Worm (Caenorhabditis elegans) whole organism, L4 larva: ENCODE data around the gene B0416.4.
A peak's percentile ranks its signal among the peaks of the same experiment; 100 is the strongest.

Experiments
- F10B5.3 ChIP-seq: sonication (generic microtip); optimal IDR thresholded peaks from 2 replicates; lab custom pipeline; 2016; ENCODE audit warnings: mild to moderate bottlenecking, missing genetic modification characterization, missing compliant biosample characterization
- Y105C5A.15 ChIP-seq: fragments of 200-800 bp; sonication (Bioruptor generic); IDR thresholded peaks from 2 replicates; pipeline ENCODE4 v1.3.6; 2022; ENCODE audit warnings: missing genetic modification characterization, missing compliant biosample characterization
- Y75B8A.6 ChIP-seq: fragments of 200-800 bp; sonication (Bioruptor generic); IDR thresholded peaks from 2 replicates; pipeline ENCODE4 v1.3.6; 2022; ENCODE audit warnings: missing genetic modification reagents, missing genetic modification characterization, missing compliant biosample characterization
- aha-1 ChIP-seq: fragments of 150-350 bp; peaks from one replicate; lab custom pipeline; 2014; ENCODE audit warnings: missing biosample characterization, missing genetic modification characterization
- ceh-32 ChIP-seq: sonication (generic microtip); optimal IDR thresholded peaks from 2 replicates; lab custom pipeline; 2016; ENCODE audit warnings: mild to moderate bottlenecking, missing genetic modification characterization, missing compliant biosample characterization; ENCODE audit not compliant: poor library complexity
- daf-19 ChIP-seq: fragments of 200-800 bp; sonication (Bioruptor generic); conservative IDR thresholded peaks from 2 replicates; pipeline ENCODE4 v1.3.6; 2022; ENCODE audit warnings: missing genetic modification characterization, missing compliant biosample characterization
- dpl-1 ChIP-seq: fragments of 150-350 bp; optimal IDR thresholded peaks from 2 replicates; lab custom pipeline; 2014; ENCODE audit warnings: missing biosample characterization, missing genetic modification reagents, missing genetic modification characterization
- dve-1 ChIP-seq: sonication (generic microtip); optimal IDR thresholded peaks from 2 replicates; lab custom pipeline; 2017; ENCODE audit warnings: antibody characterized with exemption, mild to moderate bottlenecking, missing genetic modification characterization, missing compliant biosample characterization; ENCODE audit not compliant: insufficient read depth
- egl-43 ChIP-seq: fragments of 200-800 bp; sonication (Bioruptor generic); IDR thresholded peaks from 2 replicates; pipeline ENCODE4 v1.3.6; 2022; ENCODE audit warnings: missing genetic modification reagents, missing genetic modification characterization, missing compliant biosample characterization
- hlh-11 ChIP-seq: fragments of 200-800 bp; sonication (Bioruptor generic); optimal IDR thresholded peaks from 2 replicates; lab custom pipeline; 2018; ENCODE audit warnings: mild to moderate bottlenecking, missing genetic modification characterization, missing compliant biosample characterization
- lin-1 ChIP-seq: fragments of 200-800 bp; sonication (Bioruptor generic); IDR thresholded peaks from 2 replicates; pipeline ENCODE4 v1.3.6; 2022; ENCODE audit warnings: missing genetic modification reagents, missing genetic modification characterization, missing compliant biosample characterization
- lin-29 ChIP-seq: fragments of 200-800 bp; sonication (Bioruptor generic); IDR thresholded peaks from 2 replicates; pipeline ENCODE4 v1.3.6; 2022; ENCODE audit warnings: missing genetic modification reagents, missing genetic modification characterization, missing compliant biosample characterization
- madf-5 ChIP-seq, 2 experiments: fragments of 200-800 bp; sonication (Bioruptor generic); IDR thresholded peaks; 2 replicates each; pipeline ENCODE4 v1.3.6; 2022; ENCODE audit warnings: missing compliant biosample characterization in 2 of 2, missing genetic modification characterization in 2 of 2
- mxl-3 ChIP-seq: fragments of 200-800 bp; sonication (Bioruptor generic); optimal IDR thresholded peaks from 2 replicates; lab custom pipeline; 2018; ENCODE audit warnings: mild to moderate bottlenecking, missing genetic modification characterization, missing compliant biosample characterization
- nhr-102 ChIP-seq: sonication (generic microtip); optimal IDR thresholded peaks from 2 replicates; lab custom pipeline; 2016; ENCODE audit warnings: mild to moderate bottlenecking, missing genetic modification characterization, moderate library complexity, missing compliant biosample characterization
- nhr-111 ChIP-seq: fragments of 200-800 bp; sonication (Bioruptor generic); optimal IDR thresholded peaks from 2 replicates; lab custom pipeline; 2018; ENCODE audit warnings: mild to moderate bottlenecking, missing genetic modification characterization, missing compliant biosample characterization
- nhr-237 ChIP-seq: sonication (generic microtip); optimal IDR thresholded peaks from 2 replicates; lab custom pipeline; 2017; ENCODE audit warnings: missing biosample characterization, missing genetic modification characterization
- nhr-25 ChIP-seq: sonication (generic microtip); optimal IDR thresholded peaks from 2 replicates; lab custom pipeline; 2017; ENCODE audit warnings: missing genetic modification characterization, mild to moderate bottlenecking, missing compliant biosample characterization, antibody characterized with exemption, moderate library complexity, borderline replicate concordance; ENCODE audit not compliant: insufficient read depth
- nhr-28 ChIP-seq: fragments of 150-350 bp; optimal IDR thresholded peaks from 2 replicates; lab custom pipeline; 2014; ENCODE audit warnings: missing biosample characterization, missing genetic modification characterization
- pha-4 ChIP-seq, 2 experiments: fragments of 150-350 bp in 1 of 2; fragments of 200-800 bp in 1 of 2; sonication (Bioruptor generic) in 1 of 2; IDR thresholded peaks in 1 of 2; optimal IDR thresholded peaks in 1 of 2; 2 replicates each; pipeline versions ENCODE4 v1.3.6 to Lab custom; 2014 to 2022; ENCODE audit warnings: missing genetic modification characterization in 2 of 2, missing genetic modification reagents in 2 of 2, missing biosample characterization in 1 of 2, missing compliant biosample characterization in 1 of 2
- php-3 ChIP-seq: fragments of 200-800 bp; sonication (Bioruptor generic); IDR thresholded peaks from 2 replicates; pipeline ENCODE4 v1.3.6; 2022; ENCODE audit warnings: missing genetic modification reagents, missing genetic modification characterization, missing compliant biosample characterization
- sdz-12 ChIP-seq: fragments of 200-800 bp; sonication (Bioruptor generic); optimal IDR thresholded peaks from 2 replicates; lab custom pipeline; 2018; ENCODE audit warnings: mild to moderate bottlenecking, missing genetic modification characterization, missing compliant biosample characterization
- skn-1 ChIP-seq: fragments of 150-350 bp; optimal IDR thresholded peaks from 2 replicates; lab custom pipeline; 2014; ENCODE audit warnings: missing biosample characterization, missing genetic modification characterization
- snpc-1.2 ChIP-seq: fragments of 200-800 bp; sonication (Bioruptor generic); IDR thresholded peaks from 2 replicates; pipeline ENCODE4 v1.3.6; 2022; ENCODE audit warnings: missing genetic modification reagents, missing genetic modification characterization, missing compliant biosample characterization
- snpc-4 ChIP-seq: fragments of 150-350 bp; optimal IDR thresholded peaks from 2 replicates; lab custom pipeline; 2014; ENCODE audit warnings: missing biosample characterization, missing genetic modification characterization
- unc-62 ChIP-seq, 3 experiments: fragments of 150-350 bp in 1 of 3; sonication (generic microtip); optimal IDR thresholded peaks in 2 of 3; peaks in 1 of 3; 1 replicate in 1 of 3; 2 replicates in 2 of 3; lab custom pipeline; 2014 to 2017; ENCODE audit warnings: missing biosample characterization in 3 of 3, missing genetic modification characterization in 3 of 3, missing genetic modification reagents in 3 of 3, missing genotype in 1 of 3
- zfp-3 ChIP-seq: fragments of 200-800 bp; sonication (Bioruptor generic); conservative IDR thresholded peaks from 2 replicates; pipeline ENCODE4 v1.3.6; 2022; ENCODE audit warnings: missing genetic modification reagents, missing genetic modification characterization, missing compliant biosample characterization
- ztf-11 ChIP-seq: fragments of 150-350 bp; optimal IDR thresholded peaks from 2 replicates; lab custom pipeline; 2014; ENCODE audit warnings: missing biosample characterization, missing genetic modification characterization
- ztf-7 ChIP-seq: fragments of 150-350 bp; optimal IDR thresholded peaks from 2 replicates; lab custom pipeline; 2014; ENCODE audit warnings: missing biosample characterization, missing genetic modification characterization

B0416.4 gene

DNA sequence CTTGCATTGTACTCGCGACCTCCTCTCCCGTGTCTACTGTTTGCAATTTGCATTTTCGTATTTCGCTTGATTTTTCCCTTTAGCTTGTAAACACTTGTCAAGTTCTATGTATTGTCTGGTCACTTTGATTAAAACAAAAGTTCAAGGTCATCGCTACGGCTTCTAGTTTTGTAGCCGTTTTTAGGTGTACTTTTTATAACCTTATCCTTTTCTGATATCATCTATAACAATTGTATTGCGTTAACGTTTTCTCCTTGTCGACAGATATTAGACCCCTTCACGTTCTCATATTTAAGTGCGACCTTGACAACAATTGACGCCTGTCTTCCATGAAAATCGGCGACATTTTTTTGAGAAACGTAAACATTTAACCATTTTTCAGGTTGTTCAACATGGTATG, 32.1 kb upstream of the B0416.4 start:
- TF ChIP-seq nhr-237 (no peak), mxl-3 (GFP tag; lab: Kevin White, UChicago) (no peak), nhr-28 (tag; lab: Kevin White, UChicago) (peak; percentile 53), nhr-25 (tag; lab: Kevin White, UChicago) (peak; percentile 76), unc-62 (GFP tag; optimal IDR thresholded peaks at IDR 0.05 in 1 of 2; lab: Kevin White, UChicago) (peak in 1 of 2 experiments; percentile 73), unc-62 (tag; optimal IDR thresholded peaks at IDR 0.05; lab: Kevin White, UChicago) (no peak)

DNA sequence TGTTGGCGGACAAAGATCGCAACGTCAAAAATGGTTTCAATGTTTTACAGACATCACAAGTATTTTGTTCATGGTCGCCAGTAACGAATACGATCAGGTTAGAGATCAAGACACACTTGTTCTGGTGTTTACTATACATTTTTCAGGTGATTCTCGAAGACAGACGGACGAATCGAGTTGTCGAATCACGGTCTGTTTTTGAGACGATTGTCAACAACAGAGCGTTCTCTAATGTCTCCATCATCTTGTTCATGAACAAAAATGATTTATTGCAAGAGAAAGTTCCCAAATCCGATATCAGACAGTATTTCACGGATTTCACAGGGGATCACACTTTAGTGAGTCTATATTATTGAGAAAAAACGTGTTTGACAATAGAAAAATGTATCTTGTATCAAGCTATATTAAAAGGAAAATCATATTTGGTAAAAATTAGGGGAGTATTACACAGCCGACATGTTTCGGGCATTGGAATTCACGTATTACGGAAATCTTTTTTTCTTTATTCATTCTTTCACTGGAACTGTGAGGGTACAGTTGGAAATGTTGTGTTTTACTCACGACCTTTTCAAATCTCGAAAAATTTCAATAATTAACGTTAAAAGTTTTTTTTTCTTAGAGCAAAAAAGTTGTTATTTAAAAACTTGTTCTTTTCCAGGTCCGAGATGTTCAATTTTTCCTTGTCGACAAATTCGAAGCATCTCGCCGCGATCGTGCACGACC, 30.5 kb upstream of the B0416.4 start:
- TF ChIP-seq mxl-3 (GFP tag; lab: Kevin White, UChicago), result peak; percentile 11
- peak; percentile 28 for TF ChIP-seq hlh-11 (tag; lab: Kevin White, UChicago)
- TF ChIP-seq unc-62 (GFP tag; optimal IDR thresholded peaks at IDR 0.05 in 1 of 2; lab: Kevin White, UChicago), result peak in 1 of 2 experiments; percentile 94
- no peak for TF ChIP-seq unc-62 (tag; optimal IDR thresholded peaks at IDR 0.05; lab: Kevin White, UChicago)
- TF ChIP-seq Y75B8A.6 (GFP tag; lab: Robert Waterston, UW), result no peak
- TF ChIP-seq, all 104 proteins: peak for 3

DNA sequence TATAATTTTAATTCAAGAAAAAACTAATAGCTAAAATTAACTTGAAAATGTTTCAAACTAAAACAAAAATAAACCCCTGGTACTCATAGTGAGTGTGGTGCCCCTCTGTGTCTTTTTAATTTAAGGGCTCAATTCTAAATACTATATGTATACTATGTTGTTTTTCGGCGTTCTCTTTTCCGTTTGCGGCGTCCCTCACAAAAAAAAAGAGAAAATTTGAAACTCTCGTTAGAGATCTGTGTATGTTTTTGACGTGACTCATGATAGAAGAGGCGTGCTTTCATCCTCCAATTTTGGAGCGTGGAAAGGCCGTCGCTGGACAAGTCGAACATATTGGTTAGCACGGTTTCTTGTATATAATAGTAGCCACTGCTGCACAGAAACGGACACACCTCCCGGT, 27.3 kb upstream of the B0416.4 start, which contains the start of gene pes-8:
pes-8 (plus strand) TSS at position 301 of the 400 bp plus-strand sequence.
- TF ChIP-seq ztf-7 (tag; lab: Kevin White, UChicago), result no peak
- TF ChIP-seq aha-1 (tag; lab: Kevin White, UChicago), result peak; percentile 75

DNA sequence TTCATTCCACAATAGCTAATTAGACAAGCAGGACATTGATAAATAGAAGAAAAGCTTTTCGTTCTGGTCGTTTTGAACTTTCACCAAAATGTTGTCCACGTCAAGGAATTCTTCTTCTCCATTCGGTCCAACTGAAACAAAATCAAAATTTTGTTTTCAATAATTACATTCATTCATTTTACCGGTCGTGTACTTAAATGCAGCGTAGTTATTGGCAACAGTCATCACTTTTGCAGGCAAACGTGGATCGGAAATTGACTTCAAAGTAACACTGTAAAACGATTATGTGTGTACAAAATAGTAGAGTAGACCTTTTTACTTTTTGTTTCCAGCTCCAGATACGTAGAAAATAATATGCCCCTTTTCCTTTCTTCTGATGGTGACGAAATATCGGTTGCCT, 22.8 kb upstream of the B0416.4 start:
- peak; percentile 64 for TF ChIP-seq F10B5.3 (tag; lab: Kevin White, UChicago)
- no peak for TF ChIP-seq sdz-12 (GFP tag; lab: Kevin White, UChicago)
- TF ChIP-seq unc-62 (GFP tag; optimal IDR thresholded peaks at IDR 0.05 in 1 of 2; lab: Kevin White, UChicago), result peak in 1 of 2 experiments; percentile 59
- TF ChIP-seq unc-62 (tag; optimal IDR thresholded peaks at IDR 0.05; lab: Kevin White, UChicago), result no peak

DNA sequence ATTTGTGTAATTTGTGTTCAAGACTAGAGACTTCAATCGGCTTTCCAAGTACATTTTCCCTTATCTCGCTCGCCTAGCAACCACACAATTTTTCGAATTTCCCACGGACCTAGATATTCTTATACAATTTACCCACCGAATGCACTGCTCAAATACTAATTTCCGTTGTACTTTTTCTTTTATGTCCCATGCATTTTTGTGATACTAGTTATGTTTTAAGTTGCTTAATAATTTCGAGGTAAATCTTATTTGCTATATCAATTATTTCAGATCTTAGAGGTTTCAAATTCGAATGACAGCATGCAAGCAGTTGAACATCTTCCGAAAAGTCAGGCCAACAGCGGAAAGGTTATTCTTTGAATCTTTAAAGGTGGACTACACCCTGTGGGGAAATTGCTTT, 19.2 kb upstream of the B0416.4 start, which contains the start of gene F18G5.1:
F18G5.1 (plus strand) TSS at position 301 of the 400 bp plus-strand sequence.
- TF ChIP-seq pha-4 (GFP tag; IDR thresholded peaks at IDR 0.05; lab: Robert Waterston, UW) (no peak), pha-4 (tag; optimal IDR thresholded peaks at IDR 0.05; lab: Kevin White, UChicago) (no peak), lin-29 (no peak), ceh-32 (tag; lab: Kevin White, UChicago) (no peak), daf-19 (GFP tag; lab: Robert Waterston, UW) (no peak), snpc-4 (tag; lab: Kevin White, UChicago) (no peak), nhr-237 (no peak), ztf-7 (tag; lab: Kevin White, UChicago) (no peak), aha-1 (tag; lab: Kevin White, UChicago) (no peak), skn-1 (tag; lab: Kevin White, UChicago) (no peak), nhr-111 (no peak), madf-5 (GFP tag; IDR thresholded peaks at IDR 0.05; lab: Robert Waterston, UW) (no peak), F10B5.3 (tag; lab: Kevin White, UChicago) (no peak)
- TF ChIP-seq, all 104 proteins: peak for 0

DNA sequence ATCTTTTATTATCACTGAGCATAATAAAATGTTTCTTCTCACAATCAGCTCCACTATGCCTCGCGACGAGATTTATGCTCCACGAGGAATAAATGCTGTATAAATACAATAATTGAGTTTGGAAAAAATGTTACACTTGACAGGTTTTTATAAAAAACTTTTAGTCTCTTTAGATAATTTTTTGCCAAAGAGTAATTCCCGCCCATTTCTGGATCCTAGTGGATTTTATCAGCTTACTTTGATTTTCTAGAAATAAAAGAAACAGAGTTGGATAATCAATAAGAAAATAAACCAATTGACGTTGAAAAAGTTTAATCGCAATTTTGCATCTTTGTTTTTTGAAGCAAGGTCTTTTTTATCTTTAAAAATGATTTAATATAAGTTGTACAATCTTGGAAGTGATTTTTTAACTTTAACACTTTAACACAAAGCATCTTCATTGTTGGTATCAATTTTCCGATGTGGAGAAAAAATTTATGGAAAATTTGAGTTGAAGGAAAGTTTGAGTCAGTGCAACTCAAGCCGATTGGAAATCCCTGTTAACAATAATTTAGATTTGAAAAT, 17.0 kb upstream of the B0416.4 start:
- 0 out of 2 replicates have a peak, but pooled peaks have one; percentile 17 for TF ChIP-seq snpc-1.2 (GFP tag; lab: Robert Waterston, UW)
- TF ChIP-seq Y105C5A.15, result no peak
- TF ChIP-seq ceh-32 (tag; lab: Kevin White, UChicago), result no peak
- TF ChIP-seq zfp-3 (GFP tag; lab: Robert Waterston, UW), result peak; percentile 60; the same call in 1 of the 2 replicates
- TF ChIP-seq egl-43, result no peak
- TF ChIP-seq dpl-1 (GFP tag; lab: Kevin White, UChicago), result no peak
- TF ChIP-seq ztf-11 (tag; lab: Kevin White, UChicago), result no peak
- TF ChIP-seq lin-1 (GFP tag; lab: Robert Waterston, UW), result no peak
- TF ChIP-seq nhr-102 (tag; lab: Kevin White, UChicago), result peak; percentile 47
- peak; percentile 41; the same call in 1 of the 2 replicates for TF ChIP-seq php-3 (GFP tag; lab: Robert Waterston, UW)
- peak; percentile 54 for TF ChIP-seq dve-1 (tag; lab: Kevin White, UChicago)
